Fruit fly (Drosophila melanogaster): ENCODE data around the gene CG6664.

The CG6664 gene

DNA sequence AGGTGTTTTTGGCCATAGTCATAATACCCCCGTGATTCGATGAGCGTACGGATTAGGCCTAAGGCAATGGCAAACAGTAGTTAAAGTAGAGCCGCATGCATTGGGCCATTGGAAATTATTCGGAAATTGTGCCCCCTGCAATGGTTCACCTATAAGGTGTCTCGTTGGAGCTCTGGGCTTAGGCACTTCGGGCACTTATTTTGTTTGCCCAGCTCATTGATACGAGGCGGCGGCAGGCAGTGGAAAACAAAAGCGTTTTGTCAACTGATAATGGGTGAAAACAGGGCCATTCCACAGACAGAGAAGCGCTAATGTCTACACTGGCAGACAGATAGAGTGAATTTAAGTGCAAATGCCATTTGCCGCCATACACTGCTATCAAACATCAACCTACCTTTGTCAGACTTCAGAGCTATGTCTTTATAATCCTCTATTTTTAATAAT is 9.7 kb downstream of the CG6664 start (continued):
- TF ChIP-seq CG17361 (GFP tag; IDR thresholded peaks at IDR 0.05) (0 out of 3 replicates have a peak, but pooled peaks have one; percentile 6), wor (GFP tag; IDR thresholded peaks at IDR 0.05) (peak; percentile 17; the same call in 1 of the 2 replicates), cas (GFP tag; IDR thresholded peaks at IDR 0.05) (0 out of 2 replicates have a peak, but pooled peaks have one; percentile 25), Bgb (GFP tag; IDR thresholded peaks at IDR 0.05; ENCODE audit: partially characterized antibody) (no peak), Hr51 (GFP tag; optimal IDR thresholded peaks at IDR 0.05) (no peak), CG10979 (tag; optimal IDR thresholded peaks at IDR 0.05) (no peak), Hr78 (GFP tag; optimal IDR thresholded peaks at IDR 0.05) (peak in 1 of 2 experiments; percentile 35), wek (GFP tag; optimal IDR thresholded peaks at IDR 0.05) (peak; percentile 9), CG2202 (tag; optimal IDR thresholded peaks at IDR 0.05) (no peak), CG34224 (GFP tag; IDR thresholded peaks at IDR 0.05; ENCODE audit: partially characterized antibody) (no peak), CG16779 (GFP tag; IDR thresholded peaks at IDR 0.05) (0 out of 2 replicates have a peak, but pooled peaks have one; percentile 17), inv (GFP tag; IDR thresholded peaks at IDR 0.05; ENCODE audit: partially characterized antibody) (no peak), sob (GFP tag; IDR thresholded peaks at IDR 0.05) (0 out of 2 replicates have a peak, but pooled peaks have one; percentile 43), D (optimal IDR thresholded peaks at IDR 0.05) (no peak), D (GFP tag; optimal IDR thresholded peaks at IDR 0.05) (no peak), Opbp (GFP tag; IDR thresholded peaks at IDR 0.05; ENCODE audit: partially characterized antibody) (no peak), CG1529 (GFP tag; optimal IDR thresholded peaks at IDR 0.05) (no peak), salm (tag; optimal IDR thresholded peaks at IDR 0.05) (peak; percentile 6), slbo (GFP tag; IDR thresholded peaks at IDR 0.05) (peak; percentile 53), CG8765 (GFP tag; IDR thresholded peaks at IDR 0.05) (no peak), da (GFP tag; optimal IDR thresholded peaks at IDR 0.05) (no peak), CG17912 (GFP tag; optimal IDR thresholded peaks at IDR 0.05) (no peak), CG10209 (GFP tag; optimal IDR thresholded peaks at IDR 0.05) (no peak), CG10543 (GFP tag; optimal IDR thresholded peaks at IDR 0.05) (peak; percentile 30), CG4617 (GFP tag; optimal IDR thresholded peaks at IDR 0.05; ENCODE audit: borderline replicate concordance) (no peak)

DNA sequence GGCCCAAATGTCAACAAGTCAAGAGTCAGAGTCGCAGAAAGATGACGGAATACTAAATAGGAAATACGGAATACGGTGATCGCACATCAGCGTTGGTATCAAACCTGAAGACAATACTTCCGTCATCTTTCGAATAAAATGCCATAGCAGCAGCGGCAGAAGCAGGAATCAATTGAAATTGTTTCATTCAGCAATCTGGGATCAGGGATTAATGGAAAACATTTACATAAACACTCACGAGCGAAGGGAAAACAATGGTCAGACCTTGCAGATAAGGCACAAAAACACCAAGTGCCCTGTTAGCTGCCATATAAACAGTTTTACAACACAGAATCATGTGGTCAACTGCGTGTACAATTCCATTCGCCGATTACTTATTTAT is 10.6 kb downstream of the CG6664 start:
- TF ChIP-seq CG10147 (GFP tag; optimal IDR thresholded peaks at IDR 0.05) (no peak), NK7.1 (GFP tag; optimal IDR thresholded peaks at IDR 0.05) (no peak), Pdp1 (GFP tag; optimal IDR thresholded peaks at IDR 0.05) (peak in 1 of 2 experiments; percentile 39), ap (GFP tag; IDR thresholded peaks at IDR 0.05) (no peak), CG4617 (GFP tag; optimal IDR thresholded peaks at IDR 0.05; ENCODE audit: borderline replicate concordance) (no peak), Xbp1 (GFP tag; optimal IDR thresholded peaks at IDR 0.05) (no peak), stwl (tag; optimal IDR thresholded peaks at IDR 0.05) (peak; percentile 4), Mrtf (GFP tag; IDR thresholded peaks at IDR 0.05) (no peak), dmrt99B (tag; optimal IDR thresholded peaks at IDR 0.05) (no peak), CG15269 (tag; optimal IDR thresholded peaks at IDR 0.05) (no peak), CG10565 (GFP tag; optimal IDR thresholded peaks at IDR 0.05) (no peak), slp2 (GFP tag; optimal IDR thresholded peaks at IDR 0.05) (no peak), CG34376 (GFP tag; optimal IDR thresholded peaks at IDR 0.05) (peak; percentile 65), TFAM (GFP tag; optimal IDR thresholded peaks at IDR 0.05) (no peak), sug (tag; optimal IDR thresholded peaks at IDR 0.05) (peak; percentile 11), Rfx (GFP tag; IDR thresholded peaks at IDR 0.05) (0 out of 2 replicates have a peak, but pooled peaks have one; percentile 5), E2f2 (GFP tag; IDR thresholded peaks at IDR 0.05) (no peak)
